Worm (Caenorhabditis elegans): Measurements from ENCODE around the gene R02D1.2.
"Not testable (repeated sequence)": the region's sequence is repeated elsewhere in the genome, so short reads cannot be mapped to it uniquely, and the experiment has no call there.

ce11 chrV:4293425-4293824 is 29.2 kb downstream of the R02D1.2 start, which contains the start of gene srh-194:
- TF ChIP-seq elt-2 (tag; optimal IDR thresholded peaks at IDR 0.05); dve-1 (tag; optimal IDR thresholded peaks at IDR 0.05); dmd-4 (tag; optimal IDR thresholded peaks at IDR 0.05; ENCODE audit: borderline replicate concordance); nhr-11 (tag; optimal IDR thresholded peaks at IDR 0.05); sox-4 (tag; optimal IDR thresholded peaks at IDR 0.05): not testable (repeated sequence)

Data from whole organism, late embryonic.